Fruit fly (Drosophila melanogaster) whole organism, prepupa: Measurements from ENCODE around the gene CG6495.
A peak's percentile ranks its signal among the peaks of the same experiment; 100 is the strongest.

ENCODE experiments used
- Blimp-1 ChIP-seq: fragments of 200-800 bp; sonication (Bioruptor generic); optimal IDR thresholded peaks from 3 replicates; lab custom pipeline; 2017; ENCODE audit warnings: missing biosample characterization, missing genetic modification characterization, mild to moderate bottlenecking, moderate library complexity, missing genetic modification reagents
- CG10669 ChIP-seq: fragments of 200-800 bp; sonication (Bioruptor generic); optimal IDR thresholded peaks from 3 replicates; lab custom pipeline; 2018; ENCODE audit warnings: missing biosample characterization, mild to moderate bottlenecking, missing genetic modification characterization, moderate library complexity
- CG11762 ChIP-seq: fragments of 200-800 bp; sonication (Bioruptor generic); optimal IDR thresholded peaks from 3 replicates; lab custom pipeline; 2016; ENCODE audit warnings: missing biosample characterization, missing genetic modification characterization; ENCODE audit not compliant: insufficient read depth
- CG15336 ChIP-seq: fragments of 200-800 bp; sonication (Bioruptor generic); IDR thresholded peaks from 2 replicates; pipeline ENCODE4 v1.3.6; 2022; ENCODE audit warnings: missing biosample characterization, missing genetic modification characterization
- CG16779 ChIP-seq: fragments of 200-800 bp; sonication (Bioruptor generic); optimal IDR thresholded peaks from 3 replicates; lab custom pipeline; 2017; ENCODE audit warnings: missing biosample characterization, mild to moderate bottlenecking, missing genetic modification characterization
- CG3032 ChIP-seq: fragments of 200-800 bp; optimal IDR thresholded peaks from 2 replicates; lab custom pipeline; 2019; ENCODE audit warnings: missing biosample characterization, mild to moderate bottlenecking, missing genetic modification characterization, moderate library complexity
- CG31627 ChIP-seq: fragments of 200-800 bp; sonication (Bioruptor generic); optimal IDR thresholded peaks from 3 replicates; lab custom pipeline; 2016; ENCODE audit warnings: missing biosample characterization, missing genetic modification characterization
- CG34406 ChIP-seq: fragments of 200-800 bp; sonication (Bioruptor generic); optimal IDR thresholded peaks from 3 replicates; lab custom pipeline; 2016; ENCODE audit warnings: missing biosample characterization, missing genetic modification characterization
- CG6163 ChIP-seq: fragments of 200-800 bp; sonication (Bioruptor generic); IDR thresholded peaks from 3 replicates; pipeline ENCODE4 v1.3.6; 2022; ENCODE audit warnings: missing biosample characterization, missing genetic modification characterization
- CG6792 ChIP-seq: fragments of 200-800 bp; sonication (Bioruptor generic); optimal IDR thresholded peaks from 3 replicates; lab custom pipeline; 2016; ENCODE audit warnings: missing biosample characterization, missing genetic modification characterization
- CG6808 ChIP-seq: fragments of 200-800 bp; sonication (Bioruptor generic); optimal IDR thresholded peaks from 3 replicates; lab custom pipeline; 2017; ENCODE audit warnings: missing biosample characterization, missing genetic modification characterization, mild to moderate bottlenecking, moderate library complexity, missing genetic modification reagents
- CG8119 ChIP-seq: fragments of 200-800 bp; sonication (Bioruptor generic); IDR thresholded peaks from 3 replicates; pipeline ENCODE4 v1.3.6; 2022; ENCODE audit warnings: missing biosample characterization, missing genetic modification characterization
- CG8632 ChIP-seq: fragments of 200-800 bp; sonication (Bioruptor generic); optimal IDR thresholded peaks from 3 replicates; lab custom pipeline; 2016; ENCODE audit warnings: missing biosample characterization, missing genetic modification characterization
- Eip75B ChIP-seq: fragments of 200-800 bp; sonication (Bioruptor generic); optimal IDR thresholded peaks from 3 replicates; lab custom pipeline; 2016; ENCODE audit warnings: missing biosample characterization, missing genetic modification characterization
- Eip78C ChIP-seq: fragments of 200-800 bp; sonication (Bioruptor generic); peaks from one replicate; lab custom pipeline; 2016; ENCODE audit warnings: missing biosample characterization, missing genetic modification characterization
- Ets21C ChIP-seq: fragments of 200-800 bp; sonication (Bioruptor generic); optimal IDR thresholded peaks from 3 replicates; lab custom pipeline; 2016; ENCODE audit warnings: missing biosample characterization, missing genetic modification characterization
- Ets96B ChIP-seq: fragments of 200-800 bp; optimal IDR thresholded peaks from 2 replicates; lab custom pipeline; 2019; ENCODE audit warnings: missing biosample characterization, mild to moderate bottlenecking, missing genetic modification characterization, moderate library complexity
- Gug ChIP-seq: fragments of 200-800 bp; sonication (Bioruptor generic); IDR thresholded peaks from 2 replicates; pipeline ENCODE4 v1.3.6; 2022; ENCODE audit warnings: missing biosample characterization, missing genetic modification characterization
- Hr38 ChIP-seq: sonication (Bioruptor generic); optimal IDR thresholded peaks from 2 replicates; lab custom pipeline; 2016; ENCODE audit warnings: missing biosample characterization, missing genetic modification characterization
- Hr39 ChIP-seq: fragments of 200-800 bp; sonication (Bioruptor generic); optimal IDR thresholded peaks from 2 replicates; lab custom pipeline; 2016; ENCODE audit warnings: missing biosample characterization, missing genetic modification characterization
- Hr4 ChIP-seq: fragments of 200-800 bp; sonication (Bioruptor generic); optimal IDR thresholded peaks from 3 replicates; lab custom pipeline; 2016; ENCODE audit warnings: missing biosample characterization, missing genetic modification characterization
- Met ChIP-seq: fragments of 200-800 bp; sonication (Bioruptor generic); optimal IDR thresholded peaks from 3 replicates; lab custom pipeline; 2016; ENCODE audit warnings: missing biosample characterization, missing genetic modification characterization
- OdsH ChIP-seq: fragments of 200-800 bp; sonication (Bioruptor generic); optimal IDR thresholded peaks from 3 replicates; lab custom pipeline; 2016; ENCODE audit warnings: missing biosample characterization, missing genetic modification characterization
- Smox ChIP-seq: fragments of 200-800 bp; sonication (Bioruptor generic); optimal IDR thresholded peaks from 3 replicates; lab custom pipeline; 2016; ENCODE audit warnings: missing biosample characterization, missing genetic modification characterization
- Sox102F ChIP-seq: fragments of 200-800 bp; sonication (Bioruptor generic); optimal IDR thresholded peaks from 2 replicates; lab custom pipeline; 2016; ENCODE audit warnings: missing biosample characterization, mild to moderate bottlenecking, missing genetic modification characterization
- Sox14 ChIP-seq: fragments of 200-800 bp; sonication (Bioruptor generic); optimal IDR thresholded peaks from 3 replicates; lab custom pipeline; 2016; ENCODE audit warnings: missing biosample characterization, missing genetic modification characterization
- acj6 ChIP-seq: fragments of 200-800 bp; sonication (Bioruptor generic); optimal IDR thresholded peaks from 3 replicates; lab custom pipeline; 2016; ENCODE audit warnings: missing biosample characterization, missing genetic modification characterization
- cyc ChIP-seq: fragments of 200-800 bp; sonication (Bioruptor generic); optimal IDR thresholded peaks from 3 replicates; lab custom pipeline; 2016; ENCODE audit warnings: missing biosample characterization, missing genetic modification characterization
- dsx ChIP-seq: fragments of 200-800 bp; optimal IDR thresholded peaks from 3 replicates; lab custom pipeline; 2019; ENCODE audit warnings: missing biosample characterization, mild to moderate bottlenecking, missing genetic modification characterization, moderate library complexity; ENCODE audit not compliant: poor library complexity, severe bottlenecking
- eg ChIP-seq: fragments of 200-800 bp; sonication (Bioruptor generic); IDR thresholded peaks from 3 replicates; pipeline ENCODE4 v1.3.6; 2022; ENCODE audit warnings: missing biosample characterization, missing genetic modification characterization
- esn ChIP-seq: fragments of 200-800 bp; sonication (Bioruptor generic); optimal IDR thresholded peaks from 2 replicates; lab custom pipeline; 2016; ENCODE audit warnings: missing biosample characterization, mild to moderate bottlenecking, missing genetic modification characterization, moderate library complexity
- fd85E ChIP-seq: fragments of 200-800 bp; sonication (Bioruptor generic); optimal IDR thresholded peaks from 3 replicates; lab custom pipeline; 2016; ENCODE audit warnings: missing biosample characterization, missing genetic modification characterization
- lz ChIP-seq: fragments of 200-800 bp; sonication (Bioruptor generic); optimal IDR thresholded peaks from 3 replicates; lab custom pipeline; 2016; ENCODE audit warnings: missing biosample characterization, missing genetic modification characterization
- net ChIP-seq: fragments of 200-800 bp; sonication (Bioruptor generic); optimal IDR thresholded peaks from 3 replicates; lab custom pipeline; 2016; ENCODE audit warnings: missing biosample characterization, missing genetic modification characterization
- pdm3 ChIP-seq: fragments of 200-800 bp; sonication (Bioruptor generic); optimal IDR thresholded peaks from 3 replicates; lab custom pipeline; 2016; ENCODE audit warnings: missing biosample characterization, missing genetic modification characterization
- spab ChIP-seq: fragments of 200-800 bp; sonication (Bioruptor generic); optimal IDR thresholded peaks from 2 replicates; lab custom pipeline; 2017; ENCODE audit warnings: missing biosample characterization, mild to moderate bottlenecking, missing genetic modification characterization, missing genetic modification reagents
- svp ChIP-seq: fragments of 200-800 bp; sonication (Bioruptor generic); peaks from one replicate; lab custom pipeline; 2016; ENCODE audit warnings: missing biosample characterization, missing genetic modification characterization
- topi ChIP-seq: fragments of 200-800 bp; sonication (Bioruptor generic); optimal IDR thresholded peaks from 3 replicates; lab custom pipeline; 2016; ENCODE audit warnings: missing biosample characterization, missing genetic modification characterization
- vri ChIP-seq: fragments of 200-800 bp; sonication (Bioruptor generic); optimal IDR thresholded peaks from 3 replicates; lab custom pipeline; 2016; ENCODE audit warnings: missing biosample characterization, mild to moderate bottlenecking, missing genetic modification characterization

CG6495 gene

dm6 chr2L:10728751-10729150 is 32.2 kb upstream of the CG6495 start, which contains the start of gene CG6443:
CG6443 (plus strand) TSS chr2L:10728978.
- TF ChIP-seq net (GFP tag; lab: Kevin White, UChicago): no peak
- no peak for TF ChIP-seq CG31627
- no peak for TF ChIP-seq CG34406 (GFP tag; lab: Kevin White, UChicago)
- no peak for TF ChIP-seq topi (GFP tag; lab: Kevin White, UChicago)

DNA sequence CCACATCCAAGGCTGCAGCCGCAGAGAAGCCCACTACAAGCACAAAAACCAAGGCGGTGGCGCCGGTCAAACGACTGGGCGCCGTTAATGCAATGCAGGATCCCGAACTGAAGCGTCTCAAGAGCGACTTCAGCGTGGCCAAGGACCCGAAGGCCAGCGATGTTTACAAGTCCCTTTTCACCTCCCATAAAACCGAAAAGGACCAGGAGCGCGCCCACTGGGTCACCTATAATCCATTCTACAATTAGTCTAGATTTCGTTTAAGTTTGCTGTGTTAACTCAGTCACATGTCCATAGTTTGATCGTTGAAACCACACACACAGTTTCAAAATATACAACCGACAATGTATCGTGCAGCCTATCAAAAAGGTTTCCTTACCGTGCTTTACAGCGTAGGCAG is 31.0 kb upstream of the CG6495 start, which contains the start of gene CG17118:
CG17118 (plus strand) TSS at position 301 of the 400 bp plus-strand sequence.
- TF ChIP-seq vri (GFP tag; lab: Kevin White, UChicago) (no peak), CG15336 (GFP tag; lab: Robert Waterston, UW) (no peak), CG6163 (GFP tag; lab: Robert Waterston, UW) (no peak), Gug (no peak), Sox14 (GFP tag; lab: Kevin White, UChicago) (no peak), eg (GFP tag; lab: Robert Waterston, UW) (no peak), Hr38 (GFP tag; lab: Kevin White, UChicago) (no peak), Ets21C (no peak), CG6792 (GFP tag; lab: Kevin White, UChicago) (no peak)
- TF ChIP-seq, all 60 proteins: peak for 0

DNA sequence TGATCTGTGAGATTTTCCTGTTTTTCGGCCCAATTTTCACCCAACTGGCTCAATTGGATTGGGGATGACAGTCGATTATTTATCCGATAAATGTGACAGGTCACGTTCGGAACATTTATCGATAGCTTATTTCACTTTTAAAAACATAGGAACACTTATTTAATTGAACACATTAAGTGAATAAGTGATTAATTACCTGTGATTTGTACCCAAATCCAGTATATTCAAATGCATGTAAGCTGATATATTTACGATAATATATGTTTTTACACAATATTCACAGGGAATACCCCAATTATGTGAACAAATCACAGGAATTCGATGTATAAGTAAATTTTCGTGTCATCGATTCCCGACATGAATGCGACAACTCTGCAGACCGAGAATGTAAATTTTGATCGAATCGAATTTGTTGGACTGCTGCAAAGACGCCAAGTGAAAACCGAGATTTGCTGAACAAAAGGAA is 28.5 kb upstream of the CG6495 start, which contains the start of the genes EMC3 and Dpy-30L1:
EMC3 (minus strand) TSS at position 81 of the 466 bp plus-strand sequence.
Dpy-30L1 (plus strand) TSS at position 311 of the 466 bp plus-strand sequence.
- TF ChIP-seq Sox14 (GFP tag; lab: Kevin White, UChicago) (peak; percentile 35), CG3032 (peak; percentile 58), CG6792 (GFP tag; lab: Kevin White, UChicago) (no peak), dsx (GFP tag; lab: Kevin White, UChicago) (no peak), cyc (GFP tag; lab: Kevin White, UChicago) (peak; percentile 43), Ets21C (peak; percentile 46), pdm3 (GFP tag; lab: Kevin White, UChicago) (no peak), Eip78C (peak; percentile 81), Ets96B (tag; lab: Kevin White, UChicago) (peak; percentile 46), OdsH (GFP tag; lab: Kevin White, UChicago) (no peak), acj6 (no peak), Eip75B (peak; percentile 47), CG15336 (GFP tag; lab: Robert Waterston, UW) (peak; percentile 31; the same call in 1 of the 2 replicates), svp (GFP tag; lab: Kevin White, UChicago) (no peak), CG31627 (peak; percentile 64), CG11762 (peak; percentile 19), Hr39 (peak; percentile 51), topi (GFP tag; lab: Kevin White, UChicago) (peak; percentile 50), Smox (GFP tag; lab: Kevin White, UChicago) (peak; percentile 35), CG8119 (GFP tag; lab: Robert Waterston, UW) (no peak; the same call in 2 of the 3 replicates), Blimp-1 (GFP tag; lab: Kevin White, UChicago) (no peak), CG6163 (GFP tag; lab: Robert Waterston, UW) (peak; percentile 17; the same call in 1 of the 3 replicates), esn (GFP tag; lab: Kevin White, UChicago) (peak; percentile 66), spab (GFP tag; lab: Kevin White, UChicago) (no peak), lz (GFP tag; lab: Kevin White, UChicago) (peak; percentile 48), Hr4 (GFP tag; lab: Kevin White, UChicago) (peak; percentile 55)

DNA sequence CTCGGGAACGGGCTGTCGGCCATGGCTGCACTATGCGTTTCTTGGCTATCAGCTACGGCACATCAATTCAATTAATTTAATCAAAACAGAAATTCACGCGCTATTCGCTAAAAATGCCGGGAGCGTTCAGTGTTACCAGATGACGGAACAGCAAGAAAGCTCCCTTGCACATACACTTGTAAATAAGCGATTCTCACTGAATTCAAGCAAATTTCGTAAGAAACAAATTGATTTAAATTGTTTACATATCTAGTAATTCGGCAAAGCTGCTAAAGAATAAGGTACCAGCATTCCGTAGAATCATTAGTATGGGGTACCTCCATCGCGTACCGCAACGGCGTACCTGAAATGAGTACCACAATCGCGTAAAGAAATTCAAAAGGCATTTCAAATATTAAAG is 25.0 kb upstream of the CG6495 start, which contains the start of gene Nup107:
Nup107 (minus strand) TSS at position 149 of the 400 bp plus-strand sequence.
- TF ChIP-seq CG16779 (tag; lab: Kevin White, UChicago) (no peak), Met (GFP tag; lab: Kevin White, UChicago) (no peak), CG3032 (peak; percentile 19), pdm3 (GFP tag; lab: Kevin White, UChicago) (no peak), lz (GFP tag; lab: Kevin White, UChicago) (peak; percentile 7), cyc (GFP tag; lab: Kevin White, UChicago) (peak; percentile 10), Sox102F (GFP tag; lab: Kevin White, UChicago) (no peak), CG6808 (GFP tag; lab: Kevin White, UChicago) (no peak), Hr4 (GFP tag; lab: Kevin White, UChicago) (peak; percentile 11), CG31627 (peak; percentile 1), CG6163 (GFP tag; lab: Robert Waterston, UW) (0 out of 3 replicates have a peak, but pooled peaks have one; percentile 11), Eip78C (peak; percentile 52), CG10669 (no peak), fd85E (GFP tag; lab: Kevin White, UChicago) (no peak), CG8632 (GFP tag; lab: Kevin White, UChicago) (no peak)
